Worm (Caenorhabditis elegans): ENCODE measurements around the gene T25F10.4.

- TF ChIP-seq unc-62 (GFP tag; optimal IDR thresholded peaks at IDR 0.05) (no peak), nhr-11 (tag; optimal IDR thresholded peaks at IDR 0.05) (no peak), gmeb-1 (tag; optimal IDR thresholded peaks at IDR 0.05) (no peak), elt-1 (tag; optimal IDR thresholded peaks at IDR 0.05) (no peak), fos-1 (tag; optimal IDR thresholded peaks at IDR 0.05) (no peak), nhr-25 (tag; optimal IDR thresholded peaks at IDR 0.05) (no peak)
Observed at ce11 chrV:6718232-6718631, 44.0 kb downstream of the T25F10.4 start, which contains the start of gene srg-30.

All from whole organism, L2 larva.